Fruit fly (Drosophila melanogaster): ENCODE data around the gene CG13295.

The CG13295 gene

dm6 chr3L:6094697-6095096 is 19.7 kb upstream of the CG13295 start, which contains the start of the genes CG10467 and loj (continued):
- TF ChIP-seq zen (tag; optimal IDR thresholded peaks at IDR 0.05) (peak; percentile 98), gce (GFP tag; IDR thresholded peaks at IDR 0.05) (peak; percentile 90), CG3726 (GFP tag; IDR thresholded peaks at IDR 0.05) (peak; percentile 95; the same call in 2 of the 3 replicates), stwl (tag; optimal IDR thresholded peaks at IDR 0.05) (peak; percentile 89), HmgZ (tag; optimal IDR thresholded peaks at IDR 0.05) (peak; percentile 94), CG11560 (tag; IDR thresholded peaks at IDR 0.05) (peak; percentile 91), dimm (GFP tag; IDR thresholded peaks at IDR 0.05) (peak; percentile 91), CG8089 (GFP tag; optimal IDR thresholded peaks at IDR 0.05) (peak; percentile 68), CG14860 (GFP tag; IDR thresholded peaks at IDR 0.05; ENCODE audit: partially characterized antibody) (peak; percentile 61; the same call in 2 of the 3 replicates), Sin3A (optimal IDR thresholded peaks at IDR 0.05) (peak; percentile 50), CG7987 (GFP tag; optimal IDR thresholded peaks at IDR 0.05) (peak; percentile 73), inv (GFP tag; IDR thresholded peaks at IDR 0.05; ENCODE audit: partially characterized antibody) (peak; percentile 64), sr (GFP tag; IDR thresholded peaks at IDR 0.05) (peak; percentile 63; the same call in 1 of the 3 replicates), Aef1 (GFP tag; IDR thresholded peaks at IDR 0.05) (peak; percentile 98), schlank (tag; optimal IDR thresholded peaks at IDR 0.05) (peak; percentile 64), CG17361 (GFP tag; IDR thresholded peaks at IDR 0.05) (peak; percentile 93), Six4 (GFP tag; optimal IDR thresholded peaks at IDR 0.05) (peak; percentile 92), ap (GFP tag; IDR thresholded peaks at IDR 0.05) (peak; percentile 92), CTCF (GFP tag; optimal IDR thresholded peaks at IDR 0.05) (peak; percentile 30), Dbx (GFP tag; IDR thresholded peaks at IDR 0.05) (peak; percentile 98), zen2 (GFP tag; IDR thresholded peaks at IDR 0.05; ENCODE audit: partially characterized antibody) (no peak), CG10366 (GFP tag; IDR thresholded peaks at IDR 0.05) (peak; percentile 97), CG10543 (GFP tag; optimal IDR thresholded peaks at IDR 0.05) (peak; percentile 91), CG10979 (tag; optimal IDR thresholded peaks at IDR 0.05) (peak; percentile 94), Max (GFP tag; optimal IDR thresholded peaks at IDR 0.05) (peak; percentile 92), luna (GFP tag; optimal IDR thresholded peaks at IDR 0.05) (peak; percentile 5), H2.0 (GFP tag; IDR thresholded peaks at IDR 0.05) (peak; percentile 97), Atf3 (GFP tag; optimal IDR thresholded peaks at IDR 0.05) (peak; percentile 72), gfzf (GFP tag; optimal IDR thresholded peaks at IDR 0.05) (no peak), CG16863 (GFP tag; optimal IDR thresholded peaks at IDR 0.05) (peak; percentile 67), CG3847 (GFP tag; IDR thresholded peaks at IDR 0.05) (peak; percentile 98), CG8281 (tag; optimal IDR thresholded peaks at IDR 0.05) (peak; percentile 81), Doc3 (GFP tag; IDR thresholded peaks at IDR 0.05; ENCODE audit: partially characterized antibody) (peak; percentile 50; the same call in 2 of the 3 replicates), CG11696 (GFP tag; IDR thresholded peaks at IDR 0.05) (peak; percentile 78), jing (GFP tag; optimal IDR thresholded peaks at IDR 0.05) (peak; percentile 87), D19B (GFP tag; optimal IDR thresholded peaks at IDR 0.05) (peak; percentile 81), sqz (GFP tag; optimal IDR thresholded peaks at IDR 0.05) (no peak), CG12744 (GFP tag; optimal IDR thresholded peaks at IDR 0.05) (peak; percentile 66), CG14014 (GFP tag; IDR thresholded peaks at IDR 0.05) (peak; percentile 97), B-H2 (GFP tag; optimal IDR thresholded peaks at IDR 0.05) (peak; percentile 94), CG11085 (GFP tag; IDR thresholded peaks at IDR 0.05) (peak; percentile 97), CG7357 (GFP tag; IDR thresholded peaks at IDR 0.05) (peak; percentile 92), Lim3 (GFP tag; IDR thresholded peaks at IDR 0.05) (peak; percentile 86; the same call in 1 of the 2 replicates), Trl (optimal IDR thresholded peaks at IDR 0.05) (no peak), Trl (GFP tag; optimal IDR thresholded peaks at IDR 0.05) (peak; percentile 76), nau (GFP tag; optimal IDR thresholded peaks at IDR 0.05) (peak; percentile 79), sd (tag; optimal IDR thresholded peaks at IDR 0.05) (peak; percentile 90), CG3995 (GFP tag; optimal IDR thresholded peaks at IDR 0.05) (peak; percentile 63), CG1832 (GFP tag; optimal IDR thresholded peaks at IDR 0.05) (no peak), sens (GFP tag) (peak; percentile 97), Taf1 (GFP tag; IDR thresholded peaks at IDR 0.05) (peak; percentile 87), odd (GFP tag; optimal IDR thresholded peaks at IDR 0.05) (peak; percentile 76), her (GFP tag; optimal IDR thresholded peaks at IDR 0.05) (peak; percentile 45)
